Worm (Caenorhabditis elegans) whole organism, young adult: Measurements from ENCODE around the gene F01F1.3.

ENCODE experiments used
- C06A6.2 ChIP-seq: fragments of 200-800 bp; sonication (Bioruptor generic); conservative IDR thresholded peaks from 2 replicates; pipeline ENCODE4 v1.3.6; 2022; ENCODE audit warnings: missing genetic modification characterization, missing compliant biosample characterization
- F33H1.4 ChIP-seq: fragments of 200-800 bp; sonication (Bioruptor generic); IDR thresholded peaks from 2 replicates; pipeline ENCODE4 v1.3.6; 2022; ENCODE audit warnings: missing genetic modification reagents, missing genetic modification characterization, missing compliant biosample characterization
- F57A8.1 ChIP-seq: fragments of 200-800 bp; sonication (Bioruptor generic); optimal IDR thresholded peaks from 2 replicates; lab custom pipeline; 2018; ENCODE audit warnings: mild to moderate bottlenecking, missing genetic modification characterization, moderate library complexity, missing compliant biosample characterization
- Y79H2A.3 ChIP-seq: fragments of 200-800 bp; sonication (Bioruptor generic); conservative IDR thresholded peaks from 2 replicates; pipeline ENCODE4 v1.3.6; 2022; ENCODE audit warnings: missing genetic modification reagents, missing genetic modification characterization, missing compliant biosample characterization
- ceh-100 ChIP-seq: fragments of 200-800 bp; sonication (Bioruptor generic); IDR thresholded peaks from 2 replicates; pipeline ENCODE4 v1.3.6; 2022; ENCODE audit warnings: missing genetic modification reagents, missing genetic modification characterization, missing compliant biosample characterization
- egl-18 ChIP-seq: fragments of 200-800 bp; sonication (Bioruptor generic); IDR thresholded peaks from 2 replicates; pipeline ENCODE4 v1.3.6; 2022; ENCODE audit warnings: missing genetic modification reagents, missing genetic modification characterization, missing compliant biosample characterization
- lin-35 ChIP-seq, 3 experiments: fragments of 150-350 bp in 2 of 3; sonication (generic microtip) in 1 of 3; optimal IDR thresholded peaks; 2 replicates each; lab custom pipeline; 2014 to 2018; ENCODE audit warnings: missing biosample characterization in 3 of 3, missing genetic modification characterization in 3 of 3, missing genetic modification reagents in 3 of 3
- snpc-1.1 ChIP-seq: sonication (generic microtip); optimal IDR thresholded peaks from 2 replicates; lab custom pipeline; 2017; ENCODE audit warnings: missing genetic modification characterization, mild to moderate bottlenecking, missing compliant biosample characterization, antibody characterized with exemption, moderate library complexity, missing genotype, missing genetic modification reagents; ENCODE audit not compliant: insufficient read depth

ce11 chrIII:5884007-5884406, 12.3 kb downstream of the F01F1.3 start, which contains the start of gene C28H8.5:
- TF ChIP-seq ceh-100 (GFP tag; lab: Robert Waterston, UW), result no peak
- TF ChIP-seq egl-18 (GFP tag; lab: Robert Waterston, UW), result no peak
- TF ChIP-seq C06A6.2 (GFP tag; lab: Robert Waterston, UW), result no peak
- TF ChIP-seq lin-35 (GFP tag; optimal IDR thresholded peaks at IDR 0.05; lab: Kevin White, UChicago), result no peak
- TF ChIP-seq F33H1.4 (GFP tag; lab: Robert Waterston, UW), result no peak
- no peak for TF ChIP-seq snpc-1.1
- TF ChIP-seq F57A8.1 (GFP tag; lab: Kevin White, UChicago), result no peak
- TF ChIP-seq Y79H2A.3, result no peak
